Worm (Caenorhabditis elegans): ENCODE data around the gene mrps-16.

DNA sequence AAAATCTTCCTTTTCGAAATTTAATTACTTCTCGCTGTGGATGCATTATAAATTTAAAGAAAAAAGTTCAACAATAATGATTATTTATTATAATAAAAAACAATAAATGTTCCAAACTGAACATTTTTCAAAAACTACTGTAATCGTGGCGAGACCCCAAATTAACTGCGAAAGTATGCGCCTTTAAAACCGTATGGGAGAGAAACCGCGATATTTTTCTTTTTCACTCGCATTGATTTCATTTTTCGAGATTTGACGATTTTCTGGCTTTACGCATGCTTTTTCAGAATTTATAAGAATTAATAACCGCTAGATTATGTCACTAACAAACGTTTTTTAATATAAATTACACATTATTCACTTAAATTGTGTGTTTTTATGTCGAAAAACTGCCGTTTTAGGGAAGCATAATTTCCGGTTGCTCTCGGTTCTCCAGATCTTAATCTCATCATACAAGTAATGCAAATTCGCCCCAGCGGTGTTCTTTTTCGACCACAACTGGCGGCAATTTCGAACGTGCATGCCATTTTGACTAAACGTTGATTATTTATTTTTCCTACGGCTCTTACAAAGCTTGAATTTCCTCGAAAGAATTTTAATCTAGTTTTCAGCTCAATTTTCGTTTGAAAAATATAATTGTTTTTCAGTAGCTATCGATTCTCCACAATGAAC, 26.9 kb downstream of the mrps-16 start, which contains the start of gene F12A10.8:
- TF ChIP-seq cog-1 (tag; optimal IDR thresholded peaks at IDR 0.05) = no peak
- TF ChIP-seq flt-1 (GFP tag; IDR thresholded peaks at IDR 0.05) = no peak
- no peak for TF ChIP-seq ztf-29 (GFP tag; IDR thresholded peaks at IDR 0.05)
- no peak for TF ChIP-seq ztf-23 (GFP tag; IDR thresholded peaks at IDR 0.05)
- no peak for TF ChIP-seq ref-1 (GFP tag; conservative IDR thresholded peaks at IDR 0.05)
- TF ChIP-seq tab-1 (GFP tag; IDR thresholded peaks at IDR 0.05) = no peak
- no peak for TF ChIP-seq klf-2 (GFP tag; conservative IDR thresholded peaks at IDR 0.05)
